Fruit fly (Drosophila melanogaster) whole organism, embryonic: ENCODE results near the gene CG10116.

Experiments
- Ada2b ChIP-seq: fragments of 200-800 bp; sonication (Bioruptor generic); IDR thresholded peaks from 2 replicates; pipeline ENCODE4 v1.3.6; 2022; ENCODE audit warnings: missing biosample characterization, missing genetic modification characterization
- Atf3 ChIP-seq: fragments of 200-800 bp; sonication (Bioruptor generic); optimal IDR thresholded peaks from 3 replicates; lab custom pipeline; 2016; ENCODE audit warnings: missing biosample characterization, missing genetic modification characterization
- B-H2 ChIP-seq: fragments of 200-800 bp; sonication (Bioruptor generic); optimal IDR thresholded peaks from 2 replicates; lab custom pipeline; 2018; ENCODE audit warnings: missing biosample characterization, mild to moderate bottlenecking, missing genetic modification characterization
- CG11398 ChIP-seq: fragments of 200-800 bp; sonication (Bioruptor generic); optimal IDR thresholded peaks from 2 replicates; lab custom pipeline; 2016; ENCODE audit warnings: missing biosample characterization, missing genetic modification characterization
- CG11504 ChIP-seq: fragments of 200-800 bp; sonication (Bioruptor generic); optimal IDR thresholded peaks from 3 replicates; lab custom pipeline; 2019; ENCODE audit warnings: missing biosample characterization, mild to moderate bottlenecking, missing genetic modification characterization, moderate library complexity
- CG12104 ChIP-seq: fragments of 200-800 bp; sonication (Bioruptor generic); optimal IDR thresholded peaks from 3 replicates; lab custom pipeline; 2016; ENCODE audit warnings: missing biosample characterization, missing genetic modification characterization
- CG12219 ChIP-seq: fragments of 200-800 bp; sonication (Bioruptor generic); optimal IDR thresholded peaks from 3 replicates; lab custom pipeline; 2018; ENCODE audit warnings: missing biosample characterization, mild to moderate bottlenecking, missing genetic modification characterization
- CG13624 ChIP-seq: fragments of 200-800 bp; sonication (Bioruptor generic); optimal IDR thresholded peaks from 2 replicates; lab custom pipeline; 2016; ENCODE audit warnings: missing biosample characterization, missing genetic modification characterization
- CG14710 ChIP-seq: fragments of 200-800 bp; sonication (Bioruptor generic); optimal IDR thresholded peaks from 3 replicates; lab custom pipeline; 2019; ENCODE audit warnings: missing biosample characterization, mild to moderate bottlenecking, missing genetic modification characterization, moderate library complexity
- CG17328 ChIP-seq: fragments of 200-800 bp; sonication (Bioruptor generic); IDR thresholded peaks from 2 replicates; pipeline ENCODE4 v1.3.6; 2022; ENCODE audit warnings: missing biosample characterization, missing genetic modification characterization
- CG17361 ChIP-seq: fragments of 200-800 bp; sonication (Bioruptor generic); IDR thresholded peaks from 3 replicates; pipeline ENCODE4 v1.3.6; 2022; ENCODE audit warnings: missing biosample characterization, missing genetic modification characterization
- CG18011 ChIP-seq: fragments of 200-800 bp; sonication (Bioruptor generic); optimal IDR thresholded peaks from 2 replicates; lab custom pipeline; 2017; ENCODE audit warnings: missing biosample characterization, missing genetic modification characterization, mild to moderate bottlenecking, moderate library complexity, missing genotype
- CG18262 ChIP-seq: fragments of 200-800 bp; optimal IDR thresholded peaks from 3 replicates; lab custom pipeline; 2019; ENCODE audit warnings: missing biosample characterization, mild to moderate bottlenecking, missing genetic modification characterization, moderate library complexity
- CG18619 ChIP-seq: fragments of 200-800 bp; sonication (Bioruptor generic); optimal IDR thresholded peaks from 3 replicates; lab custom pipeline; 2017; ENCODE audit warnings: missing biosample characterization, mild to moderate bottlenecking, missing genetic modification characterization
- CG30020 ChIP-seq: fragments of 200-800 bp; optimal IDR thresholded peaks from 2 replicates; lab custom pipeline; 2019; ENCODE audit warnings: missing biosample characterization, mild to moderate bottlenecking, missing genetic modification characterization, moderate library complexity
- CG33557 ChIP-seq: fragments of 200-800 bp; sonication (Bioruptor generic); optimal IDR thresholded peaks from 2 replicates; lab custom pipeline; 2019; ENCODE audit warnings: missing biosample characterization, mild to moderate bottlenecking, missing genetic modification characterization, moderate library complexity
- CG3838 ChIP-seq: fragments of 200-800 bp; sonication (Bioruptor generic); optimal IDR thresholded peaks from 3 replicates; lab custom pipeline; 2016; ENCODE audit warnings: missing biosample characterization, missing genetic modification characterization
- CG4328 ChIP-seq: fragments of 200-800 bp; sonication (Bioruptor generic); optimal IDR thresholded peaks from 3 replicates; lab custom pipeline; 2017; ENCODE audit warnings: missing biosample characterization, missing genetic modification reagents, missing genetic modification characterization
- CG4360 ChIP-seq: fragments of 200-800 bp; sonication (Bioruptor generic); IDR thresholded peaks from 2 replicates; pipeline ENCODE4 v1.3.6; 2022; ENCODE audit warnings: missing biosample characterization, missing genetic modification characterization
- CG4424 ChIP-seq: fragments of 200-800 bp; sonication (Bioruptor generic); optimal IDR thresholded peaks from 3 replicates; lab custom pipeline; 2016; ENCODE audit warnings: missing biosample characterization, missing genetic modification characterization
- CG4730 ChIP-seq: fragments of 200-800 bp; sonication (Bioruptor generic); IDR thresholded peaks from 2 replicates; pipeline ENCODE4 v1.3.6; 2022; ENCODE audit warnings: missing biosample characterization, missing genetic modification characterization
- CG6272 ChIP-seq: fragments of 200-800 bp; sonication (Bioruptor generic); IDR thresholded peaks from 2 replicates; pipeline ENCODE4 v1.3.6; 2022; ENCODE audit warnings: missing biosample characterization, missing genetic modification characterization
- CG8924 ChIP-seq: fragments of 200-800 bp; optimal IDR thresholded peaks from 3 replicates; lab custom pipeline; 2019; ENCODE audit warnings: missing biosample characterization, mild to moderate bottlenecking, missing genetic modification characterization, moderate library complexity
- CG9609 ChIP-seq: fragments of 200-800 bp; sonication (Bioruptor generic); optimal IDR thresholded peaks from 3 replicates; lab custom pipeline; 2016; ENCODE audit warnings: missing biosample characterization, missing genetic modification characterization
- CG9727 ChIP-seq: fragments of 200-800 bp; sonication (Bioruptor generic); optimal IDR thresholded peaks from 3 replicates; lab custom pipeline; 2017; ENCODE audit warnings: missing biosample characterization, mild to moderate bottlenecking, missing genetic modification characterization
- CTCF ChIP-seq: fragments of 200-800 bp; sonication (Bioruptor generic); optimal IDR thresholded peaks from 2 replicates; lab custom pipeline; 2017; ENCODE audit warnings: missing biosample characterization, mild to moderate bottlenecking, missing genetic modification characterization, moderate library complexity
- CrebB ChIP-seq: fragments of 200-800 bp; sonication (Bioruptor generic); optimal IDR thresholded peaks from 3 replicates; lab custom pipeline; 2018; ENCODE audit warnings: missing biosample characterization, mild to moderate bottlenecking, missing genetic modification characterization
- D19B ChIP-seq: fragments of 200-800 bp; sonication (Bioruptor generic); optimal IDR thresholded peaks from 2 replicates; lab custom pipeline; 2017; ENCODE audit warnings: missing biosample characterization, mild to moderate bottlenecking, missing genetic modification characterization
- Dp ChIP-seq: fragments of 200-800 bp; sonication (Bioruptor generic); optimal IDR thresholded peaks from 2 replicates; lab custom pipeline; 2018; ENCODE audit warnings: missing biosample characterization, mild to moderate bottlenecking, missing genetic modification characterization, moderate library complexity
- GATAe ChIP-seq: fragments of 200-800 bp; sonication (Bioruptor generic); conservative IDR thresholded peaks from 2 replicates; pipeline ENCODE4 v1.3.6; 2022; ENCODE audit warnings: missing biosample characterization, missing genetic modification characterization
- Hey ChIP-seq: fragments of 200-800 bp; sonication (Bioruptor generic); optimal IDR thresholded peaks from 3 replicates; lab custom pipeline; 2018; ENCODE audit warnings: missing biosample characterization, mild to moderate bottlenecking, missing genetic modification characterization
- Hr3 ChIP-seq: fragments of 200-800 bp; sonication (Bioruptor generic); optimal IDR thresholded peaks from 3 replicates; lab custom pipeline; 2016; ENCODE audit warnings: missing biosample characterization, missing genetic modification characterization
- Myb ChIP-seq: fragments of 200-800 bp; sonication (Bioruptor generic); optimal IDR thresholded peaks from 2 replicates; lab custom pipeline; 2016; ENCODE audit warnings: missing biosample characterization, missing genetic modification characterization
- Sox102F ChIP-seq: fragments of 200-800 bp; sonication (Bioruptor generic); optimal IDR thresholded peaks from 2 replicates; lab custom pipeline; 2018; ENCODE audit warnings: missing biosample characterization, mild to moderate bottlenecking, missing genetic modification characterization, moderate library complexity
- Usf ChIP-seq: fragments of 200-800 bp; sonication (Bioruptor generic); optimal IDR thresholded peaks from 2 replicates; lab custom pipeline; 2017; ENCODE audit warnings: missing genotype, missing biosample characterization, missing genetic modification characterization
- cas ChIP-seq: fragments of 200-800 bp; sonication (Bioruptor generic); IDR thresholded peaks from 2 replicates; pipeline ENCODE4 v1.3.6; 2022; ENCODE audit warnings: missing biosample characterization, missing genetic modification characterization
- corto ChIP-seq: fragments of 200-800 bp; sonication (Bioruptor generic); optimal IDR thresholded peaks from 2 replicates; lab custom pipeline; 2016; ENCODE audit warnings: missing biosample characterization, mild to moderate bottlenecking, missing genetic modification characterization, moderate library complexity
- dmrt11E ChIP-seq: fragments of 200-800 bp; sonication (Bioruptor generic); optimal IDR thresholded peaks from 3 replicates; lab custom pipeline; 2018; ENCODE audit warnings: missing biosample characterization, mild to moderate bottlenecking, missing genetic modification characterization, moderate library complexity
- gce ChIP-seq: fragments of 200-800 bp; sonication (Bioruptor generic); IDR thresholded peaks from 3 replicates; pipeline ENCODE4 v1.3.6; 2022; ENCODE audit warnings: missing biosample characterization, missing genetic modification characterization
- gem ChIP-seq: fragments of 200-800 bp; sonication (Bioruptor generic); optimal IDR thresholded peaks from 2 replicates; lab custom pipeline; 2019; ENCODE audit warnings: missing biosample characterization, mild to moderate bottlenecking, missing genetic modification characterization, moderate library complexity
- lola ChIP-seq, 3 experiments: fragments of >200 bp in 2 of 3; fragments of 200-800 bp in 1 of 3; sonication (Bioruptor generic) in 1 of 3; optimal IDR thresholded peaks; 2 replicates each; lab custom pipeline; 2017 to 2019; ENCODE audit warnings: missing biosample characterization in 3 of 3, missing genetic modification characterization in 3 of 3, mild to moderate bottlenecking in 1 of 3, moderate library complexity in 1 of 3
- luna ChIP-seq: fragments of 200-800 bp; sonication (Bioruptor generic); optimal IDR thresholded peaks from 2 replicates; lab custom pipeline; 2016; ENCODE audit warnings: missing biosample characterization, missing genetic modification characterization
- onecut ChIP-seq: fragments of 200-800 bp; sonication (Bioruptor generic); IDR thresholded peaks from 2 replicates; pipeline ENCODE4 v1.3.6; 2022; ENCODE audit warnings: missing biosample characterization, missing genetic modification characterization
- pfk ChIP-seq: fragments of 200-800 bp; sonication (Bioruptor generic); optimal IDR thresholded peaks from 2 replicates; lab custom pipeline; 2018; ENCODE audit warnings: missing biosample characterization, mild to moderate bottlenecking, missing genetic modification characterization, moderate library complexity
- phol ChIP-seq: fragments of 200-800 bp; sonication (Bioruptor generic); optimal IDR thresholded peaks from 3 replicates; lab custom pipeline; 2018; ENCODE audit warnings: missing biosample characterization, mild to moderate bottlenecking, missing genetic modification characterization, moderate library complexity
- scrt ChIP-seq: fragments of 200-800 bp; sonication (Bioruptor generic); optimal IDR thresholded peaks from 2 replicates; lab custom pipeline; 2018; ENCODE audit warnings: missing biosample characterization, mild to moderate bottlenecking, missing genetic modification characterization, moderate library complexity
- sens ChIP-seq: fragments of 200-800 bp; sonication (Bioruptor generic); peaks from one replicate; lab custom pipeline; 2016; ENCODE audit warnings: missing biosample characterization, missing genetic modification characterization
- tio ChIP-seq: fragments of 200-800 bp; sonication (Bioruptor generic); optimal IDR thresholded peaks from 2 replicates; lab custom pipeline; 2017; ENCODE audit warnings: missing biosample characterization, missing genetic modification characterization, inconsistent platforms
- trem ChIP-seq: fragments of 200-800 bp; optimal IDR thresholded peaks from 3 replicates; lab custom pipeline; 2019; ENCODE audit warnings: missing biosample characterization, mild to moderate bottlenecking, missing genetic modification characterization, moderate library complexity
- twi ChIP-seq: fragments of 200-800 bp; optimal IDR thresholded peaks from 2 replicates; lab custom pipeline; 2019; ENCODE audit warnings: missing biosample characterization, mild to moderate bottlenecking, missing genetic modification characterization, moderate library complexity
- unpg ChIP-seq: fragments of 200-800 bp; sonication (Bioruptor generic); optimal IDR thresholded peaks from 3 replicates; lab custom pipeline; 2018; ENCODE audit warnings: missing biosample characterization, mild to moderate bottlenecking, missing genetic modification characterization, moderate library complexity
- wdn ChIP-seq: fragments of 200-800 bp; sonication (Bioruptor generic); IDR thresholded peaks from 2 replicates; pipeline ENCODE4 v1.3.6; 2022; ENCODE audit warnings: missing biosample characterization, missing genetic modification characterization

Gene CG10116

dm6 chr3L:13406873-13407272 lies 50.2 kb downstream of the CG10116 start (continued):
- TF ChIP-seq CG18619 (GFP tag; lab: Kevin White, UChicago) = no peak
- TF ChIP-seq dmrt11E (tag; lab: Kevin White, UChicago) = peak; percentile 40
- no peak for TF ChIP-seq trem
- no peak for TF ChIP-seq Hey (tag; lab: Kevin White, UChicago)
- TF ChIP-seq CG11504 (tag; lab: Kevin White, UChicago) = peak; percentile 24
- no peak for TF ChIP-seq luna
- no peak for TF ChIP-seq D19B (GFP tag; lab: Kevin White, UChicago)
- TF ChIP-seq lola (GFP tag; optimal IDR thresholded peaks at IDR 0.05; lab: Kevin White, UChicago) = peak in 1 of 3 experiments; percentile 48
- no peak for TF ChIP-seq scrt (GFP tag; lab: Kevin White, UChicago)
- no peak for TF ChIP-seq wdn (GFP tag; lab: Robert Waterston, UW)
- no peak for TF ChIP-seq pfk (GFP tag; lab: Kevin White, UChicago)
- peak; percentile 3 for TF ChIP-seq CG14710 (tag; lab: Kevin White, UChicago)
- no peak for TF ChIP-seq B-H2 (GFP tag; lab: Kevin White, UChicago)
- TF ChIP-seq gem (tag; lab: Kevin White, UChicago) = peak; percentile 6
- no peak for TF ChIP-seq CG3838 (GFP tag; lab: Kevin White, UChicago)
- no peak for TF ChIP-seq CG12104 (GFP tag; lab: Kevin White, UChicago)
- no peak for TF ChIP-seq corto (GFP tag; lab: Kevin White, UChicago)
- TF ChIP-seq twi = no peak
- no peak for TF ChIP-seq unpg (GFP tag; lab: Kevin White, UChicago)
- no peak for TF ChIP-seq Atf3 (GFP tag; lab: Kevin White, UChicago)
- no peak for TF ChIP-seq onecut (GFP tag; lab: Robert Waterston, UW)
- TF ChIP-seq CrebB = no peak
- no peak for TF ChIP-seq CG30020
- no peak for TF ChIP-seq Myb (GFP tag; lab: Kevin White, UChicago)
- no peak for TF ChIP-seq CG12219
- TF ChIP-seq CG4424 (GFP tag; lab: Kevin White, UChicago) = no peak
- peak; percentile 20 for TF ChIP-seq tio (GFP tag; lab: Kevin White, UChicago)
- no peak for TF ChIP-seq cas
- no peak for TF ChIP-seq CTCF (GFP tag; lab: Kevin White, UChicago)
- TF ChIP-seq CG13624 (GFP tag; lab: Kevin White, UChicago) = no peak
- no peak for TF ChIP-seq CG9609 (GFP tag; lab: Kevin White, UChicago)
- TF ChIP-seq CG4360 = no peak
- TF ChIP-seq CG17328 (GFP tag; lab: Robert Waterston, UW) = no peak
- TF ChIP-seq CG33557 (GFP tag; lab: Kevin White, UChicago) = no peak
- TF ChIP-seq CG4730 (GFP tag; lab: Robert Waterston, UW) = no peak
- no peak for TF ChIP-seq Dp (GFP tag; lab: Kevin White, UChicago)
- no peak for TF ChIP-seq GATAe (GFP tag; lab: Robert Waterston, UW)
- no peak for TF ChIP-seq CG4328
- TF ChIP-seq Usf (GFP tag; lab: Kevin White, UChicago) = no peak
- no peak for TF ChIP-seq Ada2b
- TF ChIP-seq CG9727 (GFP tag; lab: Kevin White, UChicago) = peak; percentile 37
- peak; percentile 20 for TF ChIP-seq CG18262
- no peak for TF ChIP-seq Hr3 (GFP tag; lab: Kevin White, UChicago)
- 0 out of 3 replicates have a peak, but pooled peaks have one; percentile 37 for TF ChIP-seq CG17361
- no peak for TF ChIP-seq CG11398 (GFP tag; lab: Kevin White, UChicago)
- TF ChIP-seq Sox102F = no peak
- TF ChIP-seq sens (GFP tag; lab: Kevin White, UChicago) = peak; percentile 84
- TF ChIP-seq gce = no peak
- TF ChIP-seq CG18011 (GFP tag; lab: Kevin White, UChicago) = no peak
- TF ChIP-seq CG8924 (tag; lab: Kevin White, UChicago) = no peak
- no peak for TF ChIP-seq CG6272 (GFP tag; lab: Robert Waterston, UW)
- TF ChIP-seq phol = peak; percentile 18
